Worm (Caenorhabditis elegans) whole organism, young adult: ENCODE data around the gene mnk-1.
A peak's percentile ranks its signal among the peaks of the same experiment; 100 is the strongest.

Experiments
- F10E7.11 ChIP-seq: sonication (generic microtip); optimal IDR thresholded peaks from 2 replicates; lab custom pipeline; 2017; ENCODE audit warnings: mild to moderate bottlenecking, missing genetic modification characterization, moderate library complexity, missing compliant biosample characterization
- F23B12.7 ChIP-seq: sonication (generic microtip); optimal IDR thresholded peaks from 2 replicates; lab custom pipeline; 2017; ENCODE audit warnings: missing genetic modification characterization, mild to moderate bottlenecking, missing compliant biosample characterization, antibody characterized with exemption, moderate library complexity; ENCODE audit not compliant: insufficient read depth
- F33H1.4 ChIP-seq: fragments of 200-800 bp; sonication (Bioruptor generic); IDR thresholded peaks from 2 replicates; pipeline ENCODE4 v1.3.6; 2022; ENCODE audit warnings: missing genetic modification reagents, missing genetic modification characterization, missing compliant biosample characterization
- K11D2.4 ChIP-seq: fragments of 200-800 bp; sonication (Bioruptor generic); IDR thresholded peaks from 2 replicates; pipeline ENCODE4 v1.3.6; 2022; ENCODE audit warnings: missing genetic modification reagents, missing genetic modification characterization, missing compliant biosample characterization
- T07F8.4 ChIP-seq: sonication (generic microtip); optimal IDR thresholded peaks from 2 replicates; lab custom pipeline; 2016; ENCODE audit warnings: mild to moderate bottlenecking, missing genetic modification characterization, moderate library complexity, missing compliant biosample characterization
- Y53F4B.3 ChIP-seq: fragments of 200-800 bp; sonication (Bioruptor generic); IDR thresholded peaks from 2 replicates; pipeline ENCODE4 v1.3.6; 2022; ENCODE audit warnings: missing genetic modification reagents, missing genetic modification characterization, missing compliant biosample characterization
- Y79H2A.3 ChIP-seq: fragments of 200-800 bp; sonication (Bioruptor generic); conservative IDR thresholded peaks from 2 replicates; pipeline ENCODE4 v1.3.6; 2022; ENCODE audit warnings: missing genetic modification reagents, missing genetic modification characterization, missing compliant biosample characterization
- Y95B8A.8 ChIP-seq: fragments of 200-800 bp; sonication (Bioruptor generic); IDR thresholded peaks from 2 replicates; pipeline ENCODE4 v1.3.6; 2022; ENCODE audit warnings: missing genetic modification reagents, missing genetic modification characterization, missing compliant biosample characterization
- ZK185.1 ChIP-seq: sonication (generic microtip); optimal IDR thresholded peaks from 2 replicates; lab custom pipeline; 2016; ENCODE audit warnings: mild to moderate bottlenecking, missing genetic modification characterization, missing compliant biosample characterization; ENCODE audit not compliant: poor library complexity, severe bottlenecking
- ama-1 ChIP-seq, 3 experiments: fragments of 150-350 bp in 1 of 3; sonication (generic microtip) in 2 of 3; optimal IDR thresholded peaks; 2 replicates each; lab custom pipeline; 2014 to 2018; ENCODE audit warnings: missing biosample characterization in 2 of 3, missing genetic modification characterization in 2 of 3, missing genetic modification reagents in 2 of 3
- aptf-3 ChIP-seq: fragments of 200-800 bp; sonication (Bioruptor generic); IDR thresholded peaks from 2 replicates; pipeline ENCODE4 v1.3.6; 2022; ENCODE audit warnings: missing genetic modification characterization, missing compliant biosample characterization
- atf-7 ChIP-seq: sonication (generic microtip); optimal IDR thresholded peaks from 2 replicates; lab custom pipeline; 2017; ENCODE audit warnings: mild to moderate bottlenecking, missing genetic modification characterization, missing compliant biosample characterization
- attf-3 ChIP-seq: fragments of 200-800 bp; sonication (Bioruptor generic); conservative IDR thresholded peaks from 2 replicates; pipeline ENCODE4 v1.3.6; 2022; ENCODE audit warnings: missing genetic modification reagents, missing genetic modification characterization, missing compliant biosample characterization
- attf-5 ChIP-seq: fragments of 200-800 bp; sonication (Bioruptor generic); optimal IDR thresholded peaks from 2 replicates; lab custom pipeline; 2018; ENCODE audit warnings: mild to moderate bottlenecking, missing genetic modification characterization, missing compliant biosample characterization
- attf-6 ChIP-seq: fragments of 200-800 bp; sonication (Bioruptor generic); IDR thresholded peaks from 2 replicates; pipeline ENCODE4 v1.3.6; 2022; ENCODE audit warnings: missing genetic modification reagents, missing genetic modification characterization, missing compliant biosample characterization
- cebp-1 ChIP-seq, 2 experiments: fragments of 200-800 bp in 1 of 2; sonication (Bioruptor generic) in 1 of 2; sonication (generic microtip) in 1 of 2; IDR thresholded peaks in 1 of 2; optimal IDR thresholded peaks in 1 of 2; 2 replicates each; pipeline versions ENCODE4 v1.3.6 to Lab custom; 2017 to 2022; ENCODE audit warnings: missing compliant biosample characterization in 2 of 2, missing genetic modification characterization in 2 of 2, mild to moderate bottlenecking in 1 of 2, missing genetic modification reagents in 1 of 2, moderate library complexity in 1 of 2
- cebp-2 ChIP-seq: fragments of 200-800 bp; sonication (Bioruptor generic); IDR thresholded peaks from 2 replicates; pipeline ENCODE4 v1.3.6; 2022; ENCODE audit warnings: missing genetic modification characterization, missing compliant biosample characterization
- ceh-40 ChIP-seq: fragments of 200-800 bp; sonication (Bioruptor generic); IDR thresholded peaks from 2 replicates; pipeline ENCODE4 v1.3.6; 2022; ENCODE audit warnings: missing genetic modification characterization, missing compliant biosample characterization
- ceh-58 ChIP-seq: fragments of 200-800 bp; sonication (Bioruptor generic); IDR thresholded peaks from 2 replicates; pipeline ENCODE4 v1.3.6; 2022; ENCODE audit warnings: missing genetic modification characterization, missing compliant biosample characterization
- chd-7 ChIP-seq: sonication (generic microtip); optimal IDR thresholded peaks from 2 replicates; lab custom pipeline; 2016; ENCODE audit warnings: mild to moderate bottlenecking, missing genetic modification characterization, moderate library complexity, missing compliant biosample characterization
- dpff-1 ChIP-seq: sonication (generic microtip); optimal IDR thresholded peaks from 2 replicates; lab custom pipeline; 2017; ENCODE audit warnings: mild to moderate bottlenecking, missing genetic modification characterization, missing compliant biosample characterization
- ets-4 ChIP-seq: fragments of 200-800 bp; sonication (Bioruptor generic); optimal IDR thresholded peaks from 2 replicates; lab custom pipeline; 2018; ENCODE audit warnings: mild to moderate bottlenecking, missing genetic modification characterization, missing compliant biosample characterization
- him-1 ChIP-seq: sonication (generic microtip); optimal IDR thresholded peaks from 2 replicates; lab custom pipeline; 2016; ENCODE audit warnings: missing genotype, missing genetic modification reagents, missing genetic modification characterization, missing compliant biosample characterization
- hmg-1.2 ChIP-seq: fragments of 200-800 bp; sonication (Bioruptor generic); IDR thresholded peaks from 2 replicates; pipeline ENCODE4 v1.3.6; 2022; ENCODE audit warnings: missing genetic modification reagents, missing genetic modification characterization, missing compliant biosample characterization
- let-607 ChIP-seq, 2 experiments: fragments of 200-800 bp in 1 of 2; sonication (Bioruptor generic) in 1 of 2; sonication (generic microtip) in 1 of 2; optimal IDR thresholded peaks; 2 replicates each; lab custom pipeline; 2016 to 2018; ENCODE audit warnings: mild to moderate bottlenecking in 2 of 2, missing compliant biosample characterization in 2 of 2, missing genetic modification characterization in 2 of 2, moderate library complexity in 2 of 2, missing genotype in 1 of 2
- lsl-1 ChIP-seq: fragments of 200-800 bp; sonication (Bioruptor generic); optimal IDR thresholded peaks from 2 replicates; lab custom pipeline; 2018; ENCODE audit warnings: mild to moderate bottlenecking, missing genetic modification characterization, moderate library complexity, missing compliant biosample characterization
- madf-6 ChIP-seq: fragments of 200-800 bp; sonication (Bioruptor generic); IDR thresholded peaks from 2 replicates; pipeline ENCODE4 v1.3.6; 2022; ENCODE audit warnings: missing genetic modification reagents, missing genetic modification characterization, missing compliant biosample characterization
- madf-8 ChIP-seq: fragments of 200-800 bp; sonication (Bioruptor generic); conservative IDR thresholded peaks from 2 replicates; pipeline ENCODE4 v1.3.6; 2022; ENCODE audit warnings: missing genetic modification reagents, missing genetic modification characterization, missing compliant biosample characterization
- mcd-1 ChIP-seq: fragments of 200-800 bp; sonication (Bioruptor generic); IDR thresholded peaks from 2 replicates; pipeline ENCODE4 v1.3.6; 2022; ENCODE audit warnings: missing genetic modification reagents, missing genetic modification characterization, missing compliant biosample characterization
- mel-28 ChIP-seq: sonication (generic microtip); optimal IDR thresholded peaks from 2 replicates; lab custom pipeline; 2016; ENCODE audit warnings: borderline replicate concordance, mild to moderate bottlenecking, missing genetic modification characterization, missing compliant biosample characterization
- nhr-179 ChIP-seq: sonication (generic microtip); optimal IDR thresholded peaks from 2 replicates; lab custom pipeline; 2016; ENCODE audit warnings: mild to moderate bottlenecking, missing genetic modification characterization, missing compliant biosample characterization
- nhr-80 ChIP-seq: sonication (generic microtip); optimal IDR thresholded peaks from 2 replicates; lab custom pipeline; 2016; ENCODE audit warnings: missing genetic modification characterization, missing compliant biosample characterization
- nhr-90 ChIP-seq: sonication (generic microtip); optimal IDR thresholded peaks from 2 replicates; lab custom pipeline; 2016; ENCODE audit warnings: missing genotype, mild to moderate bottlenecking, missing genetic modification characterization, missing compliant biosample characterization
- pbrm-1 ChIP-seq: fragments of 200-800 bp; sonication (Bioruptor generic); IDR thresholded peaks from 2 replicates; pipeline ENCODE4 v1.3.6; 2022; ENCODE audit warnings: missing genetic modification reagents, missing genetic modification characterization, missing compliant biosample characterization
- rpc-1 ChIP-seq, 2 experiments: fragments of 150-350 bp in 1 of 2; sonication (generic microtip) in 1 of 2; optimal IDR thresholded peaks; 2 replicates each; lab custom pipeline; 2014 to 2018; ENCODE audit warnings: missing biosample characterization in 1 of 2, missing genetic modification characterization in 1 of 2, missing genetic modification reagents in 1 of 2, missing genotype in 1 of 2
- sdz-38 ChIP-seq: sonication (generic microtip); optimal IDR thresholded peaks from 2 replicates; lab custom pipeline; 2016; ENCODE audit warnings: missing genotype, missing genetic modification characterization, missing compliant biosample characterization
- sea-2 ChIP-seq: fragments of 200-800 bp; sonication (Bioruptor generic); IDR thresholded peaks from 2 replicates; pipeline ENCODE4 v1.3.6; 2022; ENCODE audit warnings: missing genetic modification characterization, missing compliant biosample characterization
- snpc-1.1 ChIP-seq: sonication (generic microtip); optimal IDR thresholded peaks from 2 replicates; lab custom pipeline; 2017; ENCODE audit warnings: missing genetic modification characterization, mild to moderate bottlenecking, missing compliant biosample characterization, antibody characterized with exemption, moderate library complexity, missing genotype, missing genetic modification reagents; ENCODE audit not compliant: insufficient read depth
- snpc-4 ChIP-seq, 5 experiments: fragments of 150-350 bp in 1 of 5; sonication (generic microtip) in 4 of 5; optimal IDR thresholded peaks; 2 replicates each; lab custom pipeline; 2014 to 2018; ENCODE audit warnings: missing genetic modification characterization in 5 of 5, missing biosample characterization in 3 of 5, antibody characterized with exemption in 2 of 5, mild to moderate bottlenecking in 2 of 5, missing compliant biosample characterization in 2 of 5, missing genotype in 2 of 5, moderate library complexity in 2 of 5, missing genetic modification reagents in 1 of 5
- sptf-2 ChIP-seq: fragments of 200-800 bp; sonication (Bioruptor generic); optimal IDR thresholded peaks from 2 replicates; lab custom pipeline; 2018; ENCODE audit warnings: mild to moderate bottlenecking, missing genetic modification characterization, missing compliant biosample characterization
- unc-130 ChIP-seq: sonication (generic microtip); optimal IDR thresholded peaks from 2 replicates; lab custom pipeline; 2016; ENCODE audit warnings: missing genetic modification reagents, missing genetic modification characterization, missing compliant biosample characterization
- zfh-2 ChIP-seq: fragments of 200-800 bp; sonication (Bioruptor generic); conservative IDR thresholded peaks from 2 replicates; pipeline ENCODE4 v1.3.6; 2022; ENCODE audit warnings: missing genetic modification reagents, missing genetic modification characterization, missing compliant biosample characterization
- zim-3 ChIP-seq: sonication (generic microtip); optimal IDR thresholded peaks from 2 replicates; lab custom pipeline; 2017; ENCODE audit warnings: mild to moderate bottlenecking, missing genetic modification characterization, moderate library complexity, missing compliant biosample characterization
- ztf-18 ChIP-seq: sonication (generic microtip); optimal IDR thresholded peaks from 2 replicates; lab custom pipeline; 2016; ENCODE audit warnings: missing genotype, mild to moderate bottlenecking, missing genetic modification characterization, missing compliant biosample characterization
- ztf-22 ChIP-seq: fragments of 200-800 bp; sonication (Bioruptor generic); optimal IDR thresholded peaks from 2 replicates; lab custom pipeline; 2018; ENCODE audit warnings: mild to moderate bottlenecking, missing genetic modification characterization, moderate library complexity, missing compliant biosample characterization
- ztf-26 ChIP-seq: sonication (generic microtip); optimal IDR thresholded peaks from 2 replicates; lab custom pipeline; 2017; ENCODE audit warnings: missing genetic modification characterization, missing compliant biosample characterization

The mnk-1 gene

ce11 chrII:10558962-10559415 lies 4.1 kb upstream of the mnk-1 start (continued):
- TF ChIP-seq let-607 (tag; optimal IDR thresholded peaks at IDR 0.05; lab: Kevin White, UChicago) (no peak), ama-1 (optimal IDR thresholded peaks at IDR 0.05; lab: Kevin White, UChicago) (no peak), ama-1 (GFP tag; optimal IDR thresholded peaks at IDR 0.05; lab: Kevin White, UChicago) (no peak), K11D2.4 (peak; percentile 85), rpc-1 (optimal IDR thresholded peaks at IDR 0.05; lab: Kevin White, UChicago) (no peak), rpc-1 (tag; optimal IDR thresholded peaks at IDR 0.05; lab: Kevin White, UChicago) (no peak), madf-8 (GFP tag; lab: Robert Waterston, UW) (no peak), sdz-38 (tag; lab: Kevin White, UChicago) (no peak), attf-5 (GFP tag; lab: Kevin White, UChicago) (peak; percentile 37), ztf-26 (peak; percentile 44), chd-7 (peak; percentile 38), nhr-179 (tag; lab: Kevin White, UChicago) (no peak), cebp-2 (GFP tag; lab: Robert Waterston, UW) (no peak), zim-3 (tag; lab: Kevin White, UChicago) (no peak), unc-130 (GFP tag; lab: Kevin White, UChicago) (no peak), aptf-3 (no peak), nhr-90 (tag; lab: Kevin White, UChicago) (no peak), mcd-1 (GFP tag; lab: Robert Waterston, UW) (peak; percentile 39; the same call in 1 of the 2 replicates), ztf-18 (tag; lab: Kevin White, UChicago) (no peak), ztf-22 (GFP tag; lab: Kevin White, UChicago) (no peak), lsl-1 (GFP tag; lab: Kevin White, UChicago) (no peak), cebp-1 (GFP tag; IDR thresholded peaks at IDR 0.05; lab: Robert Waterston, UW) (no peak), cebp-1 (tag; optimal IDR thresholded peaks at IDR 0.05; lab: Kevin White, UChicago) (peak; percentile 74), Y79H2A.3 (GFP tag; lab: Robert Waterston, UW) (no peak), snpc-4 (GFP tag; optimal IDR thresholded peaks at IDR 0.05; lab: Kevin White, UChicago) (no peak), snpc-4 (tag; optimal IDR thresholded peaks at IDR 0.05; lab: Kevin White, UChicago) (peak in 1 of 4 experiments; percentile 39), Y53F4B.3 (GFP tag; lab: Robert Waterston, UW) (no peak), ets-4 (GFP tag; lab: Kevin White, UChicago) (no peak), mel-28 (tag; lab: Kevin White, UChicago) (no peak), snpc-1.1 (no peak), ceh-40 (no peak), dpff-1 (tag; lab: Kevin White, UChicago) (no peak), F10E7.11 (tag; lab: Kevin White, UChicago) (no peak), attf-6 (GFP tag; lab: Robert Waterston, UW) (no peak), him-1 (tag; lab: Kevin White, UChicago) (no peak), pbrm-1 (GFP tag; lab: Robert Waterston, UW) (no peak), ZK185.1 (no peak), zfh-2 (GFP tag; lab: Robert Waterston, UW) (peak; percentile 78), madf-6 (0 out of 2 replicates have a peak, but pooled peaks have one; percentile 21), F33H1.4 (no peak), atf-7 (tag; lab: Kevin White, UChicago) (no peak), nhr-80 (no peak), T07F8.4 (no peak), hmg-1.2 (peak; percentile 62), sptf-2 (GFP tag; lab: Kevin White, UChicago) (no peak), Y95B8A.8 (GFP tag; lab: Robert Waterston, UW) (0 out of 2 replicates have a peak, but pooled peaks have one; percentile 24), F23B12.7 (tag; lab: Kevin White, UChicago) (no peak), ceh-58 (GFP tag; lab: Robert Waterston, UW) (no peak), sea-2 (GFP tag; lab: Robert Waterston, UW) (no peak), attf-3 (no peak)
